Worm (Caenorhabditis elegans): ENCODE measurements around the gene F38A5.8.
A peak's percentile ranks its signal among the peaks of the same experiment; 100 is the strongest.

DNA sequence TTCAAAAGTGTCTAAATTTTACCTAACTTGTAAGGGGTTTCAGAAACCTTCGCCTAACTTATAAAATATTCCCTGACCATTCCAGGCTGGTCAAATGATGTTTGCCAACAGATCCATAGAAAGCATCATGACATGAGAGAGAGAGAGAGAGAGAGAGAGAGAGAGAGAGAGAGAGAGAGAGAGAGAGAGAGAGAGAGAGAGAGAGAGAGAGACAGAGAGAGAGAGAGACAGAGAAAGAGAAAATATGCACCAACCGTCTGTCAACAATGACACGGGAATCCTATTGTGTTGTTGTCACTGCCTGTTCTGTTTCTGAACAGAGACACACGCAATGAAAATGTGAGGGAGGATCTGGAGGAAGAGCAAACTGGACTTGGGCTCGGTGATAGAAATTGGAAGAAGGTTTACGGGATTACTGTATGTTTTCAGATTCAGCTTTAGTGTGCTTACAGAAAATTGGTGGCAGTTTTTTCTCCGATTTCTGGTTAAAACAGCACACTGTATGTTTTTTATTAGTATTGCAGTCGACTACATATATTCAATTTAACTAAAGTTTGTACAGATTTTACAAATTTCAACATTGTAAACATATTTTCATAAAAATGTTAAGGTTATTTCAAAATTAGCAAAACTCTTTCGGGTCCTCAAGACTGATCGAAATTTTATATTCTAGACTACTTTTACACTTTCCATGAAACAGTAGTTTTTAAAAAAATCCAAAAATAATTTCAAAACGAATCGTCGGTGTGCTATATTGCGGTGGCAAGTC, 23.4 kb upstream of the F38A5.8 start:
- TF ChIP-seq peb-1 (tag; optimal IDR thresholded peaks at IDR 0.05), result no peak
- no peak for TF ChIP-seq zag-1 (tag; optimal IDR thresholded peaks at IDR 0.05)
- TF ChIP-seq crh-2 (tag; optimal IDR thresholded peaks at IDR 0.05), result peak; percentile 30
- TF ChIP-seq nhr-11 (tag; optimal IDR thresholded peaks at IDR 0.05), result no peak
- TF ChIP-seq lin-13 (GFP tag; optimal IDR thresholded peaks at IDR 0.05), result no peak
- TF ChIP-seq ztf-11 (tag; optimal IDR thresholded peaks at IDR 0.05), result no peak
